Worm (Caenorhabditis elegans) whole organism, midembryonic: ENCODE measurements around the gene phdh-1.

ENCODE experiments used
- T22C8.4 ChIP-seq: fragments of 200-800 bp; sonication (Bioruptor generic); IDR thresholded peaks from 2 replicates; pipeline ENCODE4 v1.3.6; 2022; ENCODE audit warnings: missing genetic modification characterization, missing compliant biosample characterization
- cog-1 ChIP-seq: sonication (generic microtip); optimal IDR thresholded peaks from 2 replicates; lab custom pipeline; 2016; ENCODE audit warnings: missing genetic modification characterization, missing compliant biosample characterization
- flt-1 ChIP-seq: fragments of 200-800 bp; sonication (Bioruptor generic); IDR thresholded peaks from 2 replicates; pipeline ENCODE4 v1.3.6; 2022; ENCODE audit warnings: missing genetic modification characterization, missing compliant biosample characterization
- klf-2 ChIP-seq: fragments of 200-800 bp; sonication (Bioruptor generic); conservative IDR thresholded peaks from 2 replicates; pipeline ENCODE4 v1.3.6; 2022; ENCODE audit warnings: missing genetic modification reagents, missing genetic modification characterization, missing compliant biosample characterization
- med-1 ChIP-seq: sonication (generic microtip); optimal IDR thresholded peaks from 2 replicates; lab custom pipeline; 2017; ENCODE audit warnings: missing genetic modification characterization, mild to moderate bottlenecking, missing compliant biosample characterization, antibody characterized with exemption, missing genetic modification reagents; ENCODE audit not compliant: insufficient read depth
- ref-1 ChIP-seq: fragments of 200-800 bp; sonication (Bioruptor generic); conservative IDR thresholded peaks from 2 replicates; pipeline ENCODE4 v1.3.6; 2022; ENCODE audit warnings: missing genetic modification reagents, missing genetic modification characterization, missing compliant biosample characterization
- tab-1 ChIP-seq: fragments of 200-800 bp; sonication (Bioruptor generic); IDR thresholded peaks from 2 replicates; pipeline ENCODE4 v1.3.6; 2022; ENCODE audit warnings: missing genetic modification characterization, missing compliant biosample characterization
- ztf-23 ChIP-seq: fragments of 200-800 bp; sonication (Bioruptor generic); IDR thresholded peaks from 2 replicates; pipeline ENCODE4 v1.3.6; 2022; ENCODE audit warnings: missing genetic modification reagents, missing genetic modification characterization, missing compliant biosample characterization
- ztf-29 ChIP-seq: fragments of 200-800 bp; sonication (Bioruptor generic); IDR thresholded peaks from 2 replicates; pipeline ENCODE4 v1.3.6; 2022; ENCODE audit warnings: missing genetic modification reagents, missing genetic modification characterization, missing compliant biosample characterization

phdh-1 gene

ce11 chrII:13637941-13638489 is at the start of gene phdh-1:
phdh-1 (minus strand) TSS chrII:13638480.
- TF ChIP-seq cog-1 (tag; lab: Kevin White, UChicago) (no peak), flt-1 (GFP tag; lab: Robert Waterston, UW) (no peak), tab-1 (no peak), ref-1 (GFP tag; lab: Robert Waterston, UW) (no peak), ztf-29 (GFP tag; lab: Robert Waterston, UW) (no peak), klf-2 (GFP tag; lab: Robert Waterston, UW) (no peak)

ce11 chrII:13685581-13685980 is 47.3 kb upstream of the phdh-1 start:
- no peak for TF ChIP-seq T22C8.4 (GFP tag; lab: Robert Waterston, UW)
- no peak for TF ChIP-seq cog-1 (tag; lab: Kevin White, UChicago)
- no peak for TF ChIP-seq ref-1 (GFP tag; lab: Robert Waterston, UW)
- no peak for TF ChIP-seq flt-1 (GFP tag; lab: Robert Waterston, UW)
- no peak for TF ChIP-seq ztf-29 (GFP tag; lab: Robert Waterston, UW)
- no peak for TF ChIP-seq klf-2 (GFP tag; lab: Robert Waterston, UW)
- no peak for TF ChIP-seq ztf-23 (GFP tag; lab: Robert Waterston, UW)
- no peak for TF ChIP-seq tab-1
- TF ChIP-seq med-1 (GFP tag; lab: Kevin White, UChicago), result no peak

- TF ChIP-seq tab-1 (no peak), ref-1 (GFP tag; lab: Robert Waterston, UW) (no peak), cog-1 (tag; lab: Kevin White, UChicago) (no peak), ztf-23 (GFP tag; lab: Robert Waterston, UW) (no peak), klf-2 (GFP tag; lab: Robert Waterston, UW) (no peak), flt-1 (GFP tag; lab: Robert Waterston, UW) (no peak), T22C8.4 (GFP tag; lab: Robert Waterston, UW) (no peak), ztf-29 (GFP tag; lab: Robert Waterston, UW) (no peak), med-1 (GFP tag; lab: Kevin White, UChicago) (no peak)
Measured at ce11 chrII:13681063-13681462, 42.8 kb upstream of the phdh-1 start.

- TF ChIP-seq ref-1 (GFP tag; lab: Robert Waterston, UW) (no peak), flt-1 (GFP tag; lab: Robert Waterston, UW) (no peak), klf-2 (GFP tag; lab: Robert Waterston, UW) (no peak), tab-1 (no peak), ztf-29 (GFP tag; lab: Robert Waterston, UW) (no peak)
Measured at ce11 chrII:13679775-13680320, 41.6 kb upstream of the phdh-1 start.

- TF ChIP-seq ztf-23 (GFP tag; lab: Robert Waterston, UW), result no peak
- TF ChIP-seq klf-2 (GFP tag; lab: Robert Waterston, UW), result no peak
- TF ChIP-seq flt-1 (GFP tag; lab: Robert Waterston, UW), result no peak
- TF ChIP-seq ztf-29 (GFP tag; lab: Robert Waterston, UW), result no peak
- no peak for TF ChIP-seq T22C8.4 (GFP tag; lab: Robert Waterston, UW)
- no peak for TF ChIP-seq tab-1
- TF ChIP-seq med-1 (GFP tag; lab: Kevin White, UChicago), result no peak
- no peak for TF ChIP-seq cog-1 (tag; lab: Kevin White, UChicago)
- no peak for TF ChIP-seq ref-1 (GFP tag; lab: Robert Waterston, UW)
Measured at ce11 chrII:13678555-13679119, 40.4 kb upstream of the phdh-1 start.

ce11 chrII:13677927-13678326 is 39.6 kb upstream of the phdh-1 start:
- TF ChIP-seq ztf-29 (GFP tag; lab: Robert Waterston, UW) (no peak), ztf-23 (GFP tag; lab: Robert Waterston, UW) (no peak), klf-2 (GFP tag; lab: Robert Waterston, UW) (no peak), med-1 (GFP tag; lab: Kevin White, UChicago) (no peak), ref-1 (GFP tag; lab: Robert Waterston, UW) (no peak), cog-1 (tag; lab: Kevin White, UChicago) (no peak), flt-1 (GFP tag; lab: Robert Waterston, UW) (no peak), tab-1 (no peak), T22C8.4 (GFP tag; lab: Robert Waterston, UW) (no peak)

- TF ChIP-seq flt-1 (GFP tag; lab: Robert Waterston, UW) (no peak), T22C8.4 (GFP tag; lab: Robert Waterston, UW) (no peak), klf-2 (GFP tag; lab: Robert Waterston, UW) (no peak), ztf-23 (GFP tag; lab: Robert Waterston, UW) (no peak), med-1 (GFP tag; lab: Kevin White, UChicago) (no peak), ref-1 (GFP tag; lab: Robert Waterston, UW) (no peak), ztf-29 (GFP tag; lab: Robert Waterston, UW) (no peak), cog-1 (tag; lab: Kevin White, UChicago) (no peak), tab-1 (no peak)
Measured at ce11 chrII:13675212-13675611, 36.9 kb upstream of the phdh-1 start.

ce11 chrII:13673605-13674193 is 35.4 kb upstream of the phdh-1 start:
- TF ChIP-seq T22C8.4 (GFP tag; lab: Robert Waterston, UW), result no peak
- TF ChIP-seq med-1 (GFP tag; lab: Kevin White, UChicago), result no peak
- no peak for TF ChIP-seq klf-2 (GFP tag; lab: Robert Waterston, UW)
- no peak for TF ChIP-seq ztf-29 (GFP tag; lab: Robert Waterston, UW)
- no peak for TF ChIP-seq cog-1 (tag; lab: Kevin White, UChicago)
- no peak for TF ChIP-seq tab-1
- no peak for TF ChIP-seq flt-1 (GFP tag; lab: Robert Waterston, UW)
- no peak for TF ChIP-seq ref-1 (GFP tag; lab: Robert Waterston, UW)
